Fruit fly (Drosophila melanogaster): ENCODE data around the gene Gr66a.

The Gr66a gene

DNA sequence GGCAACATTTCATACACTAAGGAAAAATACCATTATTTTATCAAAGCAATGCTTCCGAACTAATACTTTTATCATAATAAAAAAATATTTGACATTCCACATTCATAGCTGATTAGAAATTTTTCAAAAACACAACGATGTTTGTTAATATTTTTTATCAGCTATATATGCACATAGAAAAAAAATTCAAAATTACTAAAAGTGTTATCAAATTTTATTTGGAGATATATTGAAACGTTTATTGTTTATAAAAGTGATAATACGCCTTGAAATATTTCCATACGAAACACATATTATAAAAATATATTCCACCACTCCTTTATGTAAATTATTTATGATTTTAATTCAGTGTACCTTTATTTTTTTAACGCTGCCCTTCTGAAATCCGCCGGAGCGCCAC is 21.0 kb downstream of the Gr66a start:
- TF ChIP-seq noc (tag; optimal IDR thresholded peaks at IDR 0.05) = no peak

DNA sequence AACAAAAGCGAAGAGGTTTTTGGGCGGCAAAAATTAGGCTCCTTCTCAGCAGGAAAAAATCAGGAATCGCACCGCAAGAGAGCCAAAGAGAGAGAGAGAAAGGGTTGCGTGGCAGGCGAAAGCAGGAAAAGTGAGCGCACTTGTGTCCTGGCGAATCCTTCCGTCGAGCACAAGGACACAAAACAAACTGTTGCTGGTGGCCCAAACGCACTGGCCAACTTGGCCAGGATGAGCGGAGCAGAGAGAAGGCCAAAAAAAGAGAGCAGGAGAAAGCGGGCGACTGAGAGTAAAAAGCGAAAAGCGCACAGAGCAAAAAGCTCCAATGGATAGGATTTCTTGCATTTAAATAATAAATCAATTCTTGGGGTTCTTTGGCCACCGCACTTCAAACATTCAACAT is 21.5 kb downstream of the Gr66a start:
- no peak for TF ChIP-seq noc (tag; optimal IDR thresholded peaks at IDR 0.05)

DNA sequence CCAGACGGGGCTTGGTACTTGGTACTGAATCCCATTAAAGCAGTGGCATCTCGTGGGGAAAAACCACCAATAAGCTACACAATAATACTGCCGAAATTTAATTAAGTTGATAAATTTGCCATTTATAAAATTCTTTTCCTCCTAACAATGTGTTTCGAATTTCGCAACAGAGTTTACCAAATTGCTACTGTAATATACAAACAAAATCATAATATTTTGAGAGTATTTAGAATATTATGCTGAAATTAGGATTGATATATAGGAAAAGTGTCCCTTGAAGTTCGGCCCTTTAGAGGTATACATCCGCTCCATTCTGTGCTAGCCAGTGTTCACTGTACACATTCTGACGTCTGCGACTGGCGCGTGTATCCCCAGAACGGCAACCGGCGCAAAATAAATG is 22.1 kb downstream of the Gr66a start:
- peak; percentile 43 for TF ChIP-seq noc (tag; optimal IDR thresholded peaks at IDR 0.05)

Data from whole organism, larva.